Fruit fly (Drosophila melanogaster) whole organism, prepupa: ENCODE data around the gene CG11454.

Source experiments
- CG10631 ChIP-seq: fragments of 200-800 bp; sonication (Bioruptor generic); optimal IDR thresholded peaks from 2 replicates; lab custom pipeline; 2016; ENCODE audit warnings: missing biosample characterization, missing genetic modification characterization
- CG11762 ChIP-seq: fragments of 200-800 bp; sonication (Bioruptor generic); optimal IDR thresholded peaks from 3 replicates; lab custom pipeline; 2016; ENCODE audit warnings: missing biosample characterization, missing genetic modification characterization; ENCODE audit not compliant: insufficient read depth
- Eip75B ChIP-seq: fragments of 200-800 bp; sonication (Bioruptor generic); optimal IDR thresholded peaks from 3 replicates; lab custom pipeline; 2016; ENCODE audit warnings: missing biosample characterization, missing genetic modification characterization
- Eip78C ChIP-seq: fragments of 200-800 bp; sonication (Bioruptor generic); peaks from one replicate; lab custom pipeline; 2016; ENCODE audit warnings: missing biosample characterization, missing genetic modification characterization
- Smox ChIP-seq: fragments of 200-800 bp; sonication (Bioruptor generic); optimal IDR thresholded peaks from 3 replicates; lab custom pipeline; 2016; ENCODE audit warnings: missing biosample characterization, missing genetic modification characterization
- acj6 ChIP-seq: fragments of 200-800 bp; sonication (Bioruptor generic); optimal IDR thresholded peaks from 3 replicates; lab custom pipeline; 2016; ENCODE audit warnings: missing biosample characterization, missing genetic modification characterization

DNA sequence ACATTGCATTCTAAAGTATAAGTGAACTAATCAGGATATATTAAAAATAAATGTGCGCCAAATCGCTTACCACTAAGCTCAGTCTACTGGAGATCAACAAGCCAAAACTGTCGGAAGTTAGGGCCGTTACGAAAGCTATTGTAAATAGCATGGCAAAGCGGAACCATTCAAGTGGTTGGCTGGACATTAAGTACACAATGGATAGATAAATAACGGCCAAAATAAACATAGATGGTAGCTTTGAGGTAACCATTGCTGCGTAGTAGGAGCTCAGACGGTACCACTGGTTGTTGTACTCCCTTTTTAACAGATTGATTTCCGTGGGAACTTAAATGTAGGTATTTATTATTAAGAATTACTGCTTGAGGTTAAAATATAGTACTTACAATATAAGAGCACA is 25.4 kb upstream of the CG11454 start:
- no peak for TF ChIP-seq CG11762 (GFP tag; lab: Kevin White, UChicago)
- no peak for TF ChIP-seq Eip75B (GFP tag; lab: Kevin White, UChicago)
- TF ChIP-seq Smox (GFP tag; lab: Kevin White, UChicago) = no peak
- TF ChIP-seq CG10631 = no peak
- TF ChIP-seq Eip78C (GFP tag; lab: Kevin White, UChicago) = no peak
- TF ChIP-seq acj6 (GFP tag; lab: Kevin White, UChicago) = no peak
